Worm (Caenorhabditis elegans) whole organism, L4/young adult: Measurements from ENCODE around the gene Y116A8B.4.

Source experiments
- dao-5 ChIP-seq: sonication (generic microtip); optimal IDR thresholded peaks from 2 replicates; lab custom pipeline; 2016; ENCODE audit warnings: missing genotype, missing genetic modification characterization, moderate library complexity, missing compliant biosample characterization
- him-1 ChIP-seq: sonication (generic microtip); optimal IDR thresholded peaks from 2 replicates; lab custom pipeline; 2016; ENCODE audit warnings: missing genotype, missing genetic modification reagents, missing genetic modification characterization, missing compliant biosample characterization

ce11 chrIV:17245200-17245599, 21.6 kb downstream of the Y116A8B.4 start, which contains the start of gene ZK550.2:
- TF ChIP-seq him-1 (tag; lab: Kevin White, UChicago) (no peak), dao-5 (tag; lab: Kevin White, UChicago) (no peak)
